Worm (Caenorhabditis elegans) whole organism, mixed stage, embryonic: ENCODE measurements around the gene F55G11.6.

Experiments
- M03D4.4 ChIP-seq: sonication (generic microtip); optimal IDR thresholded peaks from 2 replicates; lab custom pipeline; 2017; ENCODE audit warnings: mild to moderate bottlenecking, missing genetic modification characterization, missing compliant biosample characterization
- bed-3 ChIP-seq: fragments of 200-800 bp; sonication (Bioruptor generic); optimal IDR thresholded peaks from 3 replicates; lab custom pipeline; 2018; ENCODE audit warnings: mild to moderate bottlenecking, missing genetic modification characterization, moderate library complexity, missing compliant biosample characterization
- blmp-1 ChIP-seq: fragments of 150-350 bp; optimal IDR thresholded peaks from 2 replicates; lab custom pipeline; 2014; ENCODE audit warnings: missing biosample characterization, missing genetic modification characterization
- ceh-39 ChIP-seq: fragments of 150-350 bp; optimal IDR thresholded peaks from 2 replicates; lab custom pipeline; 2014; ENCODE audit warnings: missing biosample characterization, missing genetic modification characterization
- ces-1 ChIP-seq: fragments of 150-350 bp; optimal IDR thresholded peaks from 2 replicates; lab custom pipeline; 2014; ENCODE audit warnings: missing biosample characterization, missing genetic modification reagents, missing genetic modification characterization
- cnd-1 ChIP-seq: fragments of 200-800 bp; sonication (Bioruptor generic); optimal IDR thresholded peaks from 2 replicates; lab custom pipeline; 2018; ENCODE audit warnings: mild to moderate bottlenecking, missing genetic modification characterization, missing compliant biosample characterization
- drap-1 ChIP-seq: fragments of 200-800 bp; sonication (Bioruptor generic); optimal IDR thresholded peaks from 3 replicates; lab custom pipeline; 2018; ENCODE audit warnings: mild to moderate bottlenecking, missing genetic modification characterization, missing compliant biosample characterization
- elt-1 ChIP-seq: sonication (generic microtip); optimal IDR thresholded peaks from 2 replicates; lab custom pipeline; 2017; ENCODE audit warnings: missing genetic modification characterization, mild to moderate bottlenecking, missing compliant biosample characterization, antibody characterized with exemption, moderate library complexity, borderline replicate concordance; ENCODE audit not compliant: insufficient read depth
- elt-3 ChIP-seq: fragments of 150-350 bp; optimal IDR thresholded peaks from 2 replicates; lab custom pipeline; 2014; ENCODE audit warnings: missing biosample characterization, missing genetic modification characterization
- flh-1 ChIP-seq: fragments of 200-800 bp; sonication (Bioruptor generic); optimal IDR thresholded peaks from 2 replicates; lab custom pipeline; 2018; ENCODE audit warnings: mild to moderate bottlenecking, missing genetic modification characterization, moderate library complexity, missing compliant biosample characterization
- ham-2 ChIP-seq: fragments of 200-800 bp; sonication (Bioruptor generic); optimal IDR thresholded peaks from 2 replicates; lab custom pipeline; 2018; ENCODE audit warnings: mild to moderate bottlenecking, missing genetic modification characterization, missing compliant biosample characterization
- hlh-1 ChIP-seq: fragments of 150-350 bp; optimal IDR thresholded peaks from 2 replicates; lab custom pipeline; 2014; ENCODE audit warnings: missing biosample characterization, missing genetic modification reagents, missing genetic modification characterization
- lin-13 ChIP-seq: fragments of 150-350 bp; optimal IDR thresholded peaks from 2 replicates; lab custom pipeline; 2014; ENCODE audit warnings: missing biosample characterization, missing genetic modification characterization
- lin-32 ChIP-seq: fragments of 200-800 bp; sonication (Bioruptor generic); optimal IDR thresholded peaks from 2 replicates; lab custom pipeline; 2018; ENCODE audit warnings: mild to moderate bottlenecking, missing genetic modification characterization, missing compliant biosample characterization
- lsy-2 ChIP-seq: fragments of 150-350 bp; optimal IDR thresholded peaks from 2 replicates; lab custom pipeline; 2014; ENCODE audit warnings: missing biosample characterization, missing genetic modification characterization
- mab-5 ChIP-seq: fragments of 150-350 bp; optimal IDR thresholded peaks from 2 replicates; lab custom pipeline; 2014; ENCODE audit warnings: missing biosample characterization, missing genetic modification characterization
- mep-1 ChIP-seq: fragments of 150-350 bp; optimal IDR thresholded peaks from 2 replicates; lab custom pipeline; 2017; ENCODE audit warnings: missing biosample characterization, missing genetic modification reagents, missing genetic modification characterization, inconsistent platforms
- mls-2 ChIP-seq: sonication (generic microtip); optimal IDR thresholded peaks from 2 replicates; lab custom pipeline; 2016; ENCODE audit warnings: mild to moderate bottlenecking, missing genetic modification characterization, moderate library complexity, missing compliant biosample characterization
- nhr-2 ChIP-seq: fragments of 150-350 bp; optimal IDR thresholded peaks from 2 replicates; lab custom pipeline; 2014; ENCODE audit warnings: missing biosample characterization, missing genetic modification characterization
- nhr-237 ChIP-seq: fragments of 150-350 bp; optimal IDR thresholded peaks from 2 replicates; lab custom pipeline; 2014; ENCODE audit warnings: missing biosample characterization, missing genetic modification characterization
- nhr-28 ChIP-seq: fragments of 150-350 bp; optimal IDR thresholded peaks from 2 replicates; lab custom pipeline; 2014; ENCODE audit warnings: missing biosample characterization, missing genetic modification characterization
- nhr-76 ChIP-seq: sonication (generic microtip); optimal IDR thresholded peaks from 2 replicates; lab custom pipeline; 2017; ENCODE audit warnings: missing biosample characterization, missing genetic modification characterization
- pha-4 ChIP-seq: fragments of 150-350 bp; optimal IDR thresholded peaks from 2 replicates; lab custom pipeline; 2018; ENCODE audit warnings: missing biosample characterization, missing genetic modification reagents, missing genetic modification characterization
- sem-2 ChIP-seq: fragments of 200-800 bp; sonication (Bioruptor generic); optimal IDR thresholded peaks from 2 replicates; lab custom pipeline; 2018; ENCODE audit warnings: mild to moderate bottlenecking, missing genetic modification characterization, missing compliant biosample characterization
- snpc-4 ChIP-seq: fragments of 150-350 bp; optimal IDR thresholded peaks from 2 replicates; lab custom pipeline; 2014; ENCODE audit warnings: missing biosample characterization, missing genetic modification characterization
- sptf-1 ChIP-seq: sonication (generic microtip); optimal IDR thresholded peaks from 2 replicates; lab custom pipeline; 2017; ENCODE audit warnings: mild to moderate bottlenecking, missing genetic modification characterization, moderate library complexity, missing compliant biosample characterization
- tbx-8 ChIP-seq: fragments of 200-800 bp; sonication (Bioruptor generic); optimal IDR thresholded peaks from 2 replicates; lab custom pipeline; 2018; ENCODE audit warnings: mild to moderate bottlenecking, missing genetic modification characterization, moderate library complexity, missing compliant biosample characterization
- unc-120 ChIP-seq: sonication (generic microtip); optimal IDR thresholded peaks from 2 replicates; lab custom pipeline; 2017; ENCODE audit warnings: missing genetic modification characterization, missing compliant biosample characterization; ENCODE audit not compliant: poor library complexity, severe bottlenecking
- unc-39 ChIP-seq: fragments of 150-350 bp; optimal IDR thresholded peaks from 2 replicates; lab custom pipeline; 2014; ENCODE audit warnings: missing biosample characterization, missing genetic modification characterization
- unc-62 ChIP-seq: fragments of 150-350 bp; optimal IDR thresholded peaks from 2 replicates; lab custom pipeline; 2014; ENCODE audit warnings: missing biosample characterization, missing genetic modification reagents, missing genetic modification characterization
- ztf-11 ChIP-seq: fragments of 150-350 bp; optimal IDR thresholded peaks from 2 replicates; lab custom pipeline; 2014; ENCODE audit warnings: missing biosample characterization, missing genetic modification characterization

F55G11.6 gene

ce11 chrIV:12960136-12960535 lies 2.3 kb downstream of the F55G11.6 start, which contains the start of gene F55G11.7:
TSS of gene F55G11.7 (plus strand) at chrIV:12960436.
- no peak for TF ChIP-seq snpc-4 (tag; lab: Kevin White, UChicago)
- no peak for TF ChIP-seq ceh-39
- TF ChIP-seq bed-3 (GFP tag; lab: Kevin White, UChicago): no peak
- no peak for TF ChIP-seq mls-2
- TF ChIP-seq drap-1 (GFP tag; lab: Kevin White, UChicago): no peak
- TF ChIP-seq elt-1 (tag; lab: Kevin White, UChicago): no peak
- no peak for TF ChIP-seq ham-2 (GFP tag; lab: Kevin White, UChicago)
- TF ChIP-seq elt-3 (tag; lab: Kevin White, UChicago): no peak
- TF ChIP-seq blmp-1 (tag; lab: Kevin White, UChicago): no peak
- no peak for TF ChIP-seq ztf-11 (tag; lab: Kevin White, UChicago)
- no peak for TF ChIP-seq pha-4
- TF ChIP-seq nhr-28: no peak
- TF ChIP-seq hlh-1: no peak
- TF ChIP-seq mep-1: no peak
- no peak for TF ChIP-seq M03D4.4 (tag; lab: Kevin White, UChicago)
- no peak for TF ChIP-seq nhr-76 (tag; lab: Kevin White, UChicago)

ce11 chrIV:12962564-12962963 lies 4.7 kb downstream of the F55G11.6 start, which contains the start of gene F55G11.8:
TSS of gene F55G11.8 (plus strand) at chrIV:12962808.
- no peak for TF ChIP-seq ces-1 (GFP tag; lab: Kevin White, UChicago)
- TF ChIP-seq ztf-11 (tag; lab: Kevin White, UChicago): no peak
- TF ChIP-seq sptf-1 (tag; lab: Kevin White, UChicago): no peak
- no peak for TF ChIP-seq hlh-1
- TF ChIP-seq cnd-1 (tag; lab: Kevin White, UChicago): no peak
- TF ChIP-seq ham-2 (GFP tag; lab: Kevin White, UChicago): no peak
- TF ChIP-seq snpc-4 (tag; lab: Kevin White, UChicago): no peak
- TF ChIP-seq unc-39 (tag; lab: Kevin White, UChicago): no peak
- TF ChIP-seq unc-120: no peak
- no peak for TF ChIP-seq tbx-8 (GFP tag; lab: Kevin White, UChicago)

ce11 chrIV:12964648-12965047 lies 6.8 kb downstream of the F55G11.6 start:
- TF ChIP-seq unc-120 (no peak), nhr-28 (no peak), elt-1 (tag; lab: Kevin White, UChicago) (no peak), elt-3 (tag; lab: Kevin White, UChicago) (no peak), nhr-76 (tag; lab: Kevin White, UChicago) (no peak), mab-5 (tag; lab: Kevin White, UChicago) (no peak), sptf-1 (tag; lab: Kevin White, UChicago) (no peak), nhr-2 (tag; lab: Kevin White, UChicago) (no peak), mls-2 (no peak), lsy-2 (tag; lab: Kevin White, UChicago) (no peak)

ce11 chrIV:12965074-12965473 lies 7.2 kb downstream of the F55G11.6 start, which contains the start of gene dod-22:
TSS of gene dod-22 (plus strand) at chrIV:12965374.
- TF ChIP-seq snpc-4 (tag; lab: Kevin White, UChicago) (no peak), drap-1 (GFP tag; lab: Kevin White, UChicago) (no peak), lsy-2 (tag; lab: Kevin White, UChicago) (no peak), lin-13 (tag; lab: Kevin White, UChicago) (no peak), nhr-237 (tag; lab: Kevin White, UChicago) (no peak), blmp-1 (tag; lab: Kevin White, UChicago) (no peak), flh-1 (GFP tag; lab: Kevin White, UChicago) (no peak), nhr-76 (tag; lab: Kevin White, UChicago) (no peak), nhr-28 (no peak), elt-1 (tag; lab: Kevin White, UChicago) (no peak), sem-2 (GFP tag; lab: Kevin White, UChicago) (no peak), ces-1 (GFP tag; lab: Kevin White, UChicago) (no peak), unc-62 (GFP tag; lab: Kevin White, UChicago) (no peak), unc-39 (tag; lab: Kevin White, UChicago) (no peak), hlh-1 (no peak), pha-4 (no peak), mep-1 (no peak)

- no peak for TF ChIP-seq sem-2 (GFP tag; lab: Kevin White, UChicago)
- TF ChIP-seq mab-5 (tag; lab: Kevin White, UChicago): no peak
- no peak for TF ChIP-seq lin-32
- no peak for TF ChIP-seq mls-2
Measured at ce11 chrIV:12967303-12967702, 9.5 kb downstream of the F55G11.6 start.
